Worm (Caenorhabditis elegans) whole organism, early embryonic: ENCODE measurements around the gene F16G10.3.

Experiments used
- B0310.2 ChIP-seq: sonication (generic microtip); optimal IDR thresholded peaks from 2 replicates; lab custom pipeline; 2016; ENCODE audit warnings: mild to moderate bottlenecking, missing genetic modification characterization, missing compliant biosample characterization
- F13C5.2 ChIP-seq: sonication (generic microtip); optimal IDR thresholded peaks from 2 replicates; lab custom pipeline; 2017; ENCODE audit warnings: mild to moderate bottlenecking, missing genetic modification characterization, inconsistent platforms, missing compliant biosample characterization
- aly-1 ChIP-seq: sonication (generic microtip); optimal IDR thresholded peaks from 2 replicates; lab custom pipeline; 2016; ENCODE audit warnings: missing genetic modification characterization, missing compliant biosample characterization
- ama-1 ChIP-seq: fragments of 150-350 bp; optimal IDR thresholded peaks from 2 replicates; lab custom pipeline; 2014
- ceh-13 ChIP-seq: fragments of 200-800 bp; sonication (Bioruptor generic); optimal IDR thresholded peaks from 2 replicates; lab custom pipeline; 2018; ENCODE audit warnings: mild to moderate bottlenecking, missing genetic modification characterization, missing compliant biosample characterization
- ceh-36 ChIP-seq: sonication (generic microtip); optimal IDR thresholded peaks from 2 replicates; lab custom pipeline; 2016; ENCODE audit warnings: missing genetic modification characterization, inconsistent platforms, missing compliant biosample characterization
- ets-7 ChIP-seq: sonication (generic microtip); optimal IDR thresholded peaks from 2 replicates; lab custom pipeline; 2016; ENCODE audit warnings: missing genotype, missing genetic modification characterization, missing compliant biosample characterization
- flt-1 ChIP-seq: fragments of 200-800 bp; sonication (Bioruptor generic); IDR thresholded peaks from 2 replicates; pipeline ENCODE4 v1.3.6; 2022; ENCODE audit warnings: missing genetic modification characterization, missing compliant biosample characterization
- hmbx-1 ChIP-seq: sonication (generic microtip); optimal IDR thresholded peaks from 2 replicates; lab custom pipeline; 2016; ENCODE audit warnings: mild to moderate bottlenecking, missing genetic modification characterization, missing compliant biosample characterization
- hmg-4 ChIP-seq: fragments of 200-800 bp; sonication (Bioruptor generic); optimal IDR thresholded peaks from 2 replicates; lab custom pipeline; 2018; ENCODE audit warnings: mild to moderate bottlenecking, missing genetic modification characterization, missing compliant biosample characterization
- hnd-1 ChIP-seq: sonication (generic microtip); optimal IDR thresholded peaks from 2 replicates; lab custom pipeline; 2016; ENCODE audit warnings: missing genetic modification characterization, missing compliant biosample characterization
- pes-1 ChIP-seq: fragments of 200-800 bp; sonication (Bioruptor generic); IDR thresholded peaks from 2 replicates; pipeline ENCODE4 v1.3.6; 2022; ENCODE audit warnings: missing genetic modification reagents, missing genetic modification characterization, missing compliant biosample characterization
- scrt-1 ChIP-seq: fragments of 200-800 bp; sonication (Bioruptor generic); IDR thresholded peaks from 2 replicates; pipeline ENCODE4 v1.3.6; 2022; ENCODE audit warnings: missing genetic modification characterization, missing compliant biosample characterization
- sea-1 ChIP-seq: fragments of 200-800 bp; sonication (Bioruptor generic); conservative IDR thresholded peaks from 2 replicates; pipeline ENCODE4 v1.3.6; 2022; ENCODE audit warnings: missing genetic modification characterization, missing compliant biosample characterization
- tbx-11 ChIP-seq: fragments of 200-800 bp; sonication (Bioruptor generic); IDR thresholded peaks from 2 replicates; pipeline ENCODE4 v1.3.6; 2022; ENCODE audit warnings: missing genetic modification characterization, missing compliant biosample characterization
- tbx-37 ChIP-seq: fragments of 200-800 bp; sonication (Bioruptor generic); conservative IDR thresholded peaks from 2 replicates; pipeline ENCODE4 v1.3.6; 2022; ENCODE audit warnings: missing genetic modification reagents, missing genetic modification characterization, missing compliant biosample characterization
- tra-4 ChIP-seq: sonication (generic microtip); optimal IDR thresholded peaks from 2 replicates; lab custom pipeline; 2017; ENCODE audit warnings: missing genetic modification characterization, missing compliant biosample characterization

F16G10.3 gene

ce11 chrII:2341515-2341914 lies 30.7 kb upstream of the F16G10.3 start, which contains the start of gene enri-1:
Gene enri-1, minus strand, starts transcription at chrII:2341615.
- TF ChIP-seq hmbx-1 (no peak), ceh-13 (no peak), tbx-37 (GFP tag; lab: Robert Waterston, UW) (no peak), F13C5.2 (tag; lab: Kevin White, UChicago) (no peak), ama-1 (lab: Kevin White, UChicago) (no peak), sea-1 (GFP tag; lab: Robert Waterston, UW) (no peak), pes-1 (GFP tag; lab: Robert Waterston, UW) (no peak), hnd-1 (no peak), hmg-4 (GFP tag; lab: Kevin White, UChicago) (no peak), ceh-36 (tag; lab: Kevin White, UChicago) (no peak), aly-1 (tag; lab: Kevin White, UChicago) (no peak), flt-1 (no peak), tra-4 (no peak), tbx-11 (GFP tag; lab: Robert Waterston, UW) (no peak), scrt-1 (GFP tag; lab: Robert Waterston, UW) (no peak), ets-7 (tag; lab: Kevin White, UChicago) (no peak), B0310.2 (tag; lab: Kevin White, UChicago) (no peak)

DNA sequence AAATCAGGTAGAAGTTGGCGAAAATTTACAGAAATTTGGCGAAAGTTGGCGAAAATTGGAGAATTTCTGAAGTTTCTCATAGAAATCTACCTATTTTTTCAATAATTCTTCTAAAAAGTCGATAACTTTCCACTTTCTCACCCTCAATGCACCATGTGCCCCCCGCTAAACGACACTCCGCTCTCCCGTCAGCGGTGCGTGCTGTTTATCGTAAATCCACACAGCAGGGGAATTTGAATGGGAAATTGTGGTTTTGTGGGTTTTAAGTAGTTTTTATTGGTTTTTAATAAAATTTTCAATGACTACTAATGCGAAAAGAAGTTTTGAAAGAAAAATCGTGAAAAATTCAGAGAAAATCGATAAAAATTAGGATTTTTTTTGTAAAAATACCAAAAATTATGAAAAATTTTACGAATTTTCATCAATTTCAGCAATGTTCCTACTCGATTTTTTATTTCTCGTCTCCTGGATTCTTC lies 30.1 kb upstream of the F16G10.3 start, which contains the start of gene F43C11.6:
Gene F43C11.6 (plus strand): TSS at position 426 of the 476 bp plus-strand sequence.
- TF ChIP-seq hnd-1 (no peak), pes-1 (GFP tag; lab: Robert Waterston, UW) (no peak), tra-4 (no peak), scrt-1 (GFP tag; lab: Robert Waterston, UW) (no peak)

DNA sequence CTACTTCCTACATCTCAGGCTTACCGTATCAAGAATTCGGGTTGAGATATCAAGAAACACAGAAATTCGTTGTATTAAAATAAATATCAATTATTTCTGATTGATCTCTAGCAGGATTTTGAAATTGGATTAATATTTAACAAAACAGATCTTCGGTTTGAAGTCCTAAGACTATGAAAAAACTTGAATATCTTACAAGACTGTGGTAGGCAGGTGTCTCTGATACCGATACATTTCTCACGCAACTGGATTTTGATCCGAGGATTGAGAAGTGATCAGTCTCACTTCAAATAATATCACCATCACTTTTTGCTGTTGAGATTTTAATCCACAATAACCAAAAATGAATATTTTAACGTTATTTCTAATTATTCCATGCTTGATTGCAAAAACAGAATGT lies 25.5 kb upstream of the F16G10.3 start, which contains the start of gene F43C11.4:
Gene F43C11.4 (plus strand): TSS at position 301 of the 400 bp plus-strand sequence.
- no peak for TF ChIP-seq hmg-4 (GFP tag; lab: Kevin White, UChicago)
- no peak for TF ChIP-seq B0310.2 (tag; lab: Kevin White, UChicago)
- no peak for TF ChIP-seq hnd-1
- TF ChIP-seq pes-1 (GFP tag; lab: Robert Waterston, UW): no peak
- no peak for TF ChIP-seq tbx-11 (GFP tag; lab: Robert Waterston, UW)
- no peak for TF ChIP-seq sea-1 (GFP tag; lab: Robert Waterston, UW)
- TF ChIP-seq ceh-13: no peak
- TF ChIP-seq aly-1 (tag; lab: Kevin White, UChicago): no peak
- no peak for TF ChIP-seq flt-1
- TF ChIP-seq tbx-37 (GFP tag; lab: Robert Waterston, UW): no peak
- no peak for TF ChIP-seq ama-1 (lab: Kevin White, UChicago)
- no peak for TF ChIP-seq F13C5.2 (tag; lab: Kevin White, UChicago)
- no peak for TF ChIP-seq ceh-36 (tag; lab: Kevin White, UChicago)
- no peak for TF ChIP-seq ets-7 (tag; lab: Kevin White, UChicago)

DNA sequence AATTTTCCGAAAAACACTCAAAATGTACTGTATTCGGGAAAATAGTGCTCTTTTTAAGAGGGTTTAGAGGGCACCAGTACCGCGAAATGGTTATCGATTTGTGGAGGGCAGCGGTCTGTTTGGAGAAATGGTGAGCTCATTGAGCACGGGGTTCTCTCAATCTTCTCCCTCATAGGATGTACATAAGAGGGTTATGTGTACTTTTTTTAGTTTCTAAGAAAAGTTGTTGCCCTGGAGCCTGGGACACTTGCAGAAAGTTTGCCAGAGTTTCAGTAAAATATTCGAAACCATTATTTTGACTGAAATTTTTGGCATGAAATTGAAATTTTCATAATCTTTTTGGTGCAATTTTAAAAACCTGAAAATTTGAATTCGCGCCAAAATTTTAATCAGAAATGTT lies 19.6 kb upstream of the F16G10.3 start, which contains the start of gene F43C11.10:
Gene F43C11.10 (minus strand): TSS at position 101 of the 400 bp plus-strand sequence.
- TF ChIP-seq B0310.2 (tag; lab: Kevin White, UChicago) (no peak), pes-1 (GFP tag; lab: Robert Waterston, UW) (no peak), flt-1 (no peak), hmg-4 (GFP tag; lab: Kevin White, UChicago) (no peak), F13C5.2 (tag; lab: Kevin White, UChicago) (no peak), ceh-13 (no peak), tra-4 (no peak), hnd-1 (no peak)

DNA sequence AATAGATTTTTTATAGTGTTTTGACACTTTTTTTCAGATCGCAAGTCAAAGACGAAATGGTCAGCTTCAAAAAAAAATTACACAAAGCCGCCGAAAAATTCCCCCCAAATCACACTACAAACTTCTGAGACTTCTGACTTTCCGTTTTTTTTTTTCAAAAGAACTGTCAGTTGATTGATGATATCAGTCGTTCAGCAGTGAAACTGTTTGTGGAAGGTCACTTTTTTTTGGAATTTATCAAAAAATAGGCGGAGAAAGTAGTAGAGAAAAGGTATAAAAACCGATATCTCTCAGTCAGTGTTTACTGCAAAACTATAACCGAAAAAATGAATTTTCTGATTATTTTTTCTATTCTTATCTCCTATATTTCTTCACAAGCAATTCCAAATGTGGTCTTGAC lies 19.2 kb upstream of the F16G10.3 start, which contains the start of gene F43C11.3:
Gene F43C11.3 (plus strand): TSS at position 301 of the 400 bp plus-strand sequence.
- no peak for TF ChIP-seq ceh-36 (tag; lab: Kevin White, UChicago)
- TF ChIP-seq hmg-4 (GFP tag; lab: Kevin White, UChicago): no peak
- no peak for TF ChIP-seq hmbx-1
- no peak for TF ChIP-seq scrt-1 (GFP tag; lab: Robert Waterston, UW)
- no peak for TF ChIP-seq ets-7 (tag; lab: Kevin White, UChicago)
- no peak for TF ChIP-seq F13C5.2 (tag; lab: Kevin White, UChicago)
- no peak for TF ChIP-seq ama-1 (lab: Kevin White, UChicago)
- TF ChIP-seq tbx-37 (GFP tag; lab: Robert Waterston, UW): no peak
- TF ChIP-seq sea-1 (GFP tag; lab: Robert Waterston, UW): no peak
- no peak for TF ChIP-seq tra-4

DNA sequence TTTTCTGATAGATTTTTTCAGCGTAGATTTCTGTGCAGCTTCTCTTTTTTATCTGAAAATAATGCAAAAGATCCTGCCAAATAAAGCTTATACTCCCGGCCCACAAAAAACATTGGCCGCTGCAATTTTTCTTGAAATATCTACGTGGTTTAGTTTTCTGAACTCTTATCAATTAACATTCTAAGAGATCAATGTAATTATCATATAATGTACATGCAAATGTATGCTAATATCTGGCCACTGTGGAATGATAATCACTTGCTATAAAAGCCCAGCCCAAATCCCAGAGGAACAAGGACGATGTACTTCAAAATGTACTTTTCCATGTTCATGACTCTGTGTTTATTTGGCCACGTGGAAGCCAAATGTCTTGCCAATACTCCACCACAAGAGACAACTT lies 17.7 kb upstream of the F16G10.3 start, which contains the start of gene F43C11.2:
Gene F43C11.2 (plus strand): TSS at position 301 of the 400 bp plus-strand sequence.
- no peak for TF ChIP-seq ceh-36 (tag; lab: Kevin White, UChicago)
- no peak for TF ChIP-seq ceh-13
- no peak for TF ChIP-seq tbx-37 (GFP tag; lab: Robert Waterston, UW)
- no peak for TF ChIP-seq ama-1 (lab: Kevin White, UChicago)
- no peak for TF ChIP-seq tbx-11 (GFP tag; lab: Robert Waterston, UW)
- no peak for TF ChIP-seq pes-1 (GFP tag; lab: Robert Waterston, UW)
- no peak for TF ChIP-seq hmbx-1
- no peak for TF ChIP-seq flt-1
- no peak for TF ChIP-seq hnd-1
- no peak for TF ChIP-seq ets-7 (tag; lab: Kevin White, UChicago)
- no peak for TF ChIP-seq tra-4
- no peak for TF ChIP-seq hmg-4 (GFP tag; lab: Kevin White, UChicago)
- TF ChIP-seq sea-1 (GFP tag; lab: Robert Waterston, UW): no peak
- TF ChIP-seq B0310.2 (tag; lab: Kevin White, UChicago): no peak
- no peak for TF ChIP-seq aly-1 (tag; lab: Kevin White, UChicago)
- TF ChIP-seq F13C5.2 (tag; lab: Kevin White, UChicago): no peak
- TF ChIP-seq scrt-1 (GFP tag; lab: Robert Waterston, UW): no peak

- no peak for TF ChIP-seq tbx-37 (GFP tag; lab: Robert Waterston, UW)
- no peak for TF ChIP-seq tbx-11 (GFP tag; lab: Robert Waterston, UW)
- no peak for TF ChIP-seq hmg-4 (GFP tag; lab: Kevin White, UChicago)
- TF ChIP-seq pes-1 (GFP tag; lab: Robert Waterston, UW): no peak
- TF ChIP-seq B0310.2 (tag; lab: Kevin White, UChicago): no peak
- TF ChIP-seq sea-1 (GFP tag; lab: Robert Waterston, UW): no peak
- no peak for TF ChIP-seq ceh-36 (tag; lab: Kevin White, UChicago)
- no peak for TF ChIP-seq tra-4
- no peak for TF ChIP-seq ama-1 (lab: Kevin White, UChicago)
- no peak for TF ChIP-seq hnd-1
- no peak for TF ChIP-seq F13C5.2 (tag; lab: Kevin White, UChicago)
- TF ChIP-seq scrt-1 (GFP tag; lab: Robert Waterston, UW): no peak
- no peak for TF ChIP-seq ets-7 (tag; lab: Kevin White, UChicago)
Observed at ce11 chrII:2356795-2357194, 15.4 kb upstream of the F16G10.3 start, which contains the start of gene F43C11.1. Gene F43C11.1, plus strand, starts transcription at chrII:2357095.
